Fruit fly (Drosophila melanogaster): ENCODE measurements around the gene CG9215.

The CG9215 gene

DNA sequence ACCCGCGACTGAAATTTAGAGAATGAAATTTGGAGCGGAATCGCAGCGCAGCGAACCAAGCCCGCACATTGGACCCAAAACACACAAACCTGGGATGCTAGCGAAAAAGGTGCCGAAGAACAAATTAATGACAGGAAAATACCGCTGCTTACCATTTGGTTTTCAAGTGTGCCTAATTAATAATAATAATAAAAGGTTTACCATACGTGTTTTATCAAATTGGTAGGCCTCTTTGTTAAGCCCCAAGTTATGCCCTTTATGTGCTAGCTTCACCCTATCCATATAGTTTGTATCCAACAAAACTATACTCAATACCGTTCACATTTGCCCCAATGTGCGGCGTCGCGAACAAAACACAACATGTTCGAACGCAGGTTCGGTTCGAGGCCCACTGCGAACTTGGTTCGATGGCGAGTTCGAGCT is 28.4 kb downstream of the CG9215 start, which contains the start of gene Ac13E (continued):
- TF ChIP-seq CG5953 (GFP tag; IDR thresholded peaks at IDR 0.05) (peak; percentile 54; the same call in 1 of the 2 replicates), lab (GFP tag; optimal IDR thresholded peaks at IDR 0.05) (peak; percentile 92), Meics (GFP tag; optimal IDR thresholded peaks at IDR 0.05) (peak; percentile 92), CG10431 (GFP tag; optimal IDR thresholded peaks at IDR 0.05) (peak; percentile 71), Six4 (GFP tag; optimal IDR thresholded peaks at IDR 0.05) (peak; percentile 85), Doc2 (GFP tag; IDR thresholded peaks at IDR 0.05) (peak; percentile 58; the same call in 1 of the 2 replicates), CG13775 (GFP tag; optimal IDR thresholded peaks at IDR 0.05) (peak; percentile 90), Fer1 (GFP tag; optimal IDR thresholded peaks at IDR 0.05) (peak; percentile 94), sr (GFP tag; IDR thresholded peaks at IDR 0.05) (no peak; the same call in 2 of the 3 replicates), CG7271 (tag; optimal IDR thresholded peaks at IDR 0.05) (peak; percentile 43), Deaf1 (tag; optimal IDR thresholded peaks at IDR 0.05) (peak; percentile 70), CG15696 (tag; optimal IDR thresholded peaks at IDR 0.05) (peak; percentile 88), NC2α (GFP tag; optimal IDR thresholded peaks at IDR 0.05) (peak; percentile 66), Max (GFP tag; optimal IDR thresholded peaks at IDR 0.05) (peak; percentile 82), CG2875 (GFP tag; optimal IDR thresholded peaks at IDR 0.05) (peak; percentile 89), CG15601 (tag; optimal IDR thresholded peaks at IDR 0.05) (peak; percentile 83), CG7745 (tag; optimal IDR thresholded peaks at IDR 0.05) (no peak), CG8290 (GFP tag; optimal IDR thresholded peaks at IDR 0.05) (peak; percentile 68), CG8290 (tag; optimal IDR thresholded peaks at IDR 0.05) (peak; percentile 54 to 68), Ets97D (GFP tag; optimal IDR thresholded peaks at IDR 0.05) (peak; percentile 54), CG3838 (GFP tag; optimal IDR thresholded peaks at IDR 0.05) (peak; percentile 43), otp (GFP tag; IDR thresholded peaks at IDR 0.05) (peak; percentile 78; the same call in 2 of the 3 replicates), Spps (tag; optimal IDR thresholded peaks at IDR 0.05) (peak; percentile 83), CG12236 (GFP tag; optimal IDR thresholded peaks at IDR 0.05) (peak; percentile 57), CoRest (tag; optimal IDR thresholded peaks at IDR 0.05) (peak; percentile 93), ato (GFP tag; IDR thresholded peaks at IDR 0.05; ENCODE audit: partially characterized antibody) (no peak), CG8478 (optimal IDR thresholded peaks at IDR 0.05) (no peak), Sox100B (GFP tag; optimal IDR thresholded peaks at IDR 0.05) (peak; percentile 93), ara (GFP tag; IDR thresholded peaks at IDR 0.05) (peak; percentile 84), esg (GFP tag; conservative IDR thresholded peaks at IDR 0.05) (peak; percentile 74), CG13894 (tag; optimal IDR thresholded peaks at IDR 0.05) (peak; percentile 79), unpg (GFP tag; optimal IDR thresholded peaks at IDR 0.05) (peak; percentile 92), bowl (GFP tag; IDR thresholded peaks at IDR 0.05) (peak; percentile 56; the same call in 1 of the 2 replicates), CG6654 (GFP tag; optimal IDR thresholded peaks at IDR 0.05) (peak; percentile 68), gfzf (GFP tag; optimal IDR thresholded peaks at IDR 0.05) (no peak), pros (GFP tag; optimal IDR thresholded peaks at IDR 0.05) (peak; percentile 44), CG15479 (GFP tag; optimal IDR thresholded peaks at IDR 0.05) (peak; percentile 41), mirr (GFP tag; optimal IDR thresholded peaks at IDR 0.05) (peak; percentile 68), eyg (GFP tag; optimal IDR thresholded peaks at IDR 0.05) (peak; percentile 18), CG3065 (GFP tag; optimal IDR thresholded peaks at IDR 0.05) (peak; percentile 61), p53 (GFP tag; optimal IDR thresholded peaks at IDR 0.05) (peak; percentile 20), Atf3 (GFP tag; optimal IDR thresholded peaks at IDR 0.05) (peak; percentile 78), CG13123 (GFP tag; optimal IDR thresholded peaks at IDR 0.05) (peak; percentile 40), CG7556 (GFP tag; optimal IDR thresholded peaks at IDR 0.05) (peak; percentile 94), CG30403 (GFP tag; optimal IDR thresholded peaks at IDR 0.05) (peak; percentile 93), sob (GFP tag; IDR thresholded peaks at IDR 0.05) (peak; percentile 82; the same call in 1 of the 2 replicates), GATAe (GFP tag; conservative IDR thresholded peaks at IDR 0.05) (peak; percentile 58; the same call in 1 of the 2 replicates), CG1647 (GFP tag; optimal IDR thresholded peaks at IDR 0.05) (peak; percentile 73), CG7839 (tag; optimal IDR thresholded peaks at IDR 0.05) (peak; percentile 94), CG18599 (GFP tag; optimal IDR thresholded peaks at IDR 0.05) (peak; percentile 93), CG5245 (GFP tag; optimal IDR thresholded peaks at IDR 0.05) (peak; percentile 74)

All from whole organism, embryonic.